Fruit fly (Drosophila melanogaster) whole organism, prepupa: ENCODE data around the gene CG45116.

Source experiments
- Blimp-1 ChIP-seq: fragments of 200-800 bp; sonication (Bioruptor generic); optimal IDR thresholded peaks from 3 replicates; lab custom pipeline; 2017; ENCODE audit warnings: missing biosample characterization, missing genetic modification characterization, mild to moderate bottlenecking, moderate library complexity, missing genetic modification reagents
- CG10631 ChIP-seq: fragments of 200-800 bp; sonication (Bioruptor generic); optimal IDR thresholded peaks from 2 replicates; lab custom pipeline; 2016; ENCODE audit warnings: missing biosample characterization, missing genetic modification characterization
- CG10669 ChIP-seq: fragments of 200-800 bp; sonication (Bioruptor generic); optimal IDR thresholded peaks from 3 replicates; lab custom pipeline; 2018; ENCODE audit warnings: missing biosample characterization, mild to moderate bottlenecking, missing genetic modification characterization, moderate library complexity
- CG11294 ChIP-seq: fragments of 200-800 bp; sonication (Bioruptor generic); IDR thresholded peaks from 2 replicates; pipeline ENCODE4 v1.3.6; 2022; ENCODE audit warnings: missing biosample characterization, missing genetic modification characterization
- CG11762 ChIP-seq: fragments of 200-800 bp; sonication (Bioruptor generic); optimal IDR thresholded peaks from 3 replicates; lab custom pipeline; 2016; ENCODE audit warnings: missing biosample characterization, missing genetic modification characterization; ENCODE audit not compliant: insufficient read depth
- CG11902 ChIP-seq: fragments of 200-800 bp; sonication (Bioruptor generic); optimal IDR thresholded peaks from 3 replicates; lab custom pipeline; 2016; ENCODE audit warnings: missing biosample characterization, missing genetic modification characterization
- CG15336 ChIP-seq: fragments of 200-800 bp; sonication (Bioruptor generic); IDR thresholded peaks from 2 replicates; pipeline ENCODE4 v1.3.6; 2022; ENCODE audit warnings: missing biosample characterization, missing genetic modification characterization
- CG1621 ChIP-seq: fragments of 200-800 bp; sonication (Bioruptor generic); optimal IDR thresholded peaks from 3 replicates; lab custom pipeline; 2018; ENCODE audit warnings: missing biosample characterization, mild to moderate bottlenecking, missing genetic modification characterization
- CG3032 ChIP-seq: fragments of 200-800 bp; optimal IDR thresholded peaks from 2 replicates; lab custom pipeline; 2019; ENCODE audit warnings: missing biosample characterization, mild to moderate bottlenecking, missing genetic modification characterization, moderate library complexity
- CG31627 ChIP-seq: fragments of 200-800 bp; sonication (Bioruptor generic); optimal IDR thresholded peaks from 3 replicates; lab custom pipeline; 2016; ENCODE audit warnings: missing biosample characterization, missing genetic modification characterization
- CG3919 ChIP-seq: fragments of 200-800 bp; sonication (Bioruptor generic); optimal IDR thresholded peaks from 3 replicates; lab custom pipeline; 2016; ENCODE audit warnings: missing biosample characterization, missing genetic modification characterization
- CG4318 ChIP-seq: fragments of 200-800 bp; sonication (Bioruptor generic); optimal IDR thresholded peaks from 3 replicates; lab custom pipeline; 2017; ENCODE audit warnings: missing biosample characterization, mild to moderate bottlenecking, missing genetic modification characterization
- CG6163 ChIP-seq: fragments of 200-800 bp; sonication (Bioruptor generic); IDR thresholded peaks from 3 replicates; pipeline ENCODE4 v1.3.6; 2022; ENCODE audit warnings: missing biosample characterization, missing genetic modification characterization
- CG6276 ChIP-seq: fragments of 200-800 bp; sonication (Bioruptor generic); optimal IDR thresholded peaks from 2 replicates; lab custom pipeline; 2017; ENCODE audit warnings: missing biosample characterization, mild to moderate bottlenecking, missing genetic modification characterization
- CG6854 ChIP-seq: fragments of 200-800 bp; sonication (Bioruptor generic); optimal IDR thresholded peaks from 2 replicates; lab custom pipeline; 2017; ENCODE audit warnings: missing biosample characterization, mild to moderate bottlenecking, missing genetic modification characterization
- CG7368 ChIP-seq: fragments of 200-800 bp; sonication (Bioruptor generic); optimal IDR thresholded peaks from 3 replicates; lab custom pipeline; 2016; ENCODE audit warnings: missing biosample characterization, missing genetic modification characterization
- CG8119 ChIP-seq: fragments of 200-800 bp; sonication (Bioruptor generic); IDR thresholded peaks from 3 replicates; pipeline ENCODE4 v1.3.6; 2022; ENCODE audit warnings: missing biosample characterization, missing genetic modification characterization
- CG8319 ChIP-seq: fragments of 200-800 bp; sonication (Bioruptor generic); optimal IDR thresholded peaks from 3 replicates; lab custom pipeline; 2016; ENCODE audit warnings: missing biosample characterization, missing genetic modification characterization
- CG8632 ChIP-seq: fragments of 200-800 bp; sonication (Bioruptor generic); optimal IDR thresholded peaks from 3 replicates; lab custom pipeline; 2016; ENCODE audit warnings: missing biosample characterization, missing genetic modification characterization
- CG9139 ChIP-seq: fragments of 200-800 bp; sonication (Bioruptor generic); optimal IDR thresholded peaks from 3 replicates; lab custom pipeline; 2017; ENCODE audit warnings: missing biosample characterization, mild to moderate bottlenecking, missing genetic modification characterization
- Eip75B ChIP-seq: fragments of 200-800 bp; sonication (Bioruptor generic); optimal IDR thresholded peaks from 3 replicates; lab custom pipeline; 2016; ENCODE audit warnings: missing biosample characterization, missing genetic modification characterization
- Eip93F ChIP-seq: fragments of 200-800 bp; sonication (Bioruptor generic); optimal IDR thresholded peaks from 2 replicates; lab custom pipeline; 2016; ENCODE audit warnings: missing biosample characterization, mild to moderate bottlenecking, missing genetic modification characterization
- Ets21C ChIP-seq: fragments of 200-800 bp; sonication (Bioruptor generic); optimal IDR thresholded peaks from 3 replicates; lab custom pipeline; 2016; ENCODE audit warnings: missing biosample characterization, missing genetic modification characterization
- Ets96B ChIP-seq: fragments of 200-800 bp; optimal IDR thresholded peaks from 2 replicates; lab custom pipeline; 2019; ENCODE audit warnings: missing biosample characterization, mild to moderate bottlenecking, missing genetic modification characterization, moderate library complexity
- Hr38 ChIP-seq: sonication (Bioruptor generic); optimal IDR thresholded peaks from 2 replicates; lab custom pipeline; 2016; ENCODE audit warnings: missing biosample characterization, missing genetic modification characterization
- Hr39 ChIP-seq: fragments of 200-800 bp; sonication (Bioruptor generic); optimal IDR thresholded peaks from 2 replicates; lab custom pipeline; 2016; ENCODE audit warnings: missing biosample characterization, missing genetic modification characterization
- Lpt ChIP-seq: fragments of 200-800 bp; sonication (Bioruptor generic); optimal IDR thresholded peaks from 3 replicates; lab custom pipeline; 2016; ENCODE audit warnings: missing biosample characterization, missing genetic modification characterization
- Met ChIP-seq: fragments of 200-800 bp; sonication (Bioruptor generic); optimal IDR thresholded peaks from 3 replicates; lab custom pipeline; 2016; ENCODE audit warnings: missing biosample characterization, missing genetic modification characterization
- OdsH ChIP-seq: fragments of 200-800 bp; sonication (Bioruptor generic); optimal IDR thresholded peaks from 3 replicates; lab custom pipeline; 2016; ENCODE audit warnings: missing biosample characterization, missing genetic modification characterization
- Smox ChIP-seq: fragments of 200-800 bp; sonication (Bioruptor generic); optimal IDR thresholded peaks from 3 replicates; lab custom pipeline; 2016; ENCODE audit warnings: missing biosample characterization, missing genetic modification characterization
- Sox14 ChIP-seq: fragments of 200-800 bp; sonication (Bioruptor generic); optimal IDR thresholded peaks from 3 replicates; lab custom pipeline; 2016; ENCODE audit warnings: missing biosample characterization, missing genetic modification characterization
- Sox15 ChIP-seq: fragments of 200-800 bp; sonication (Bioruptor generic); optimal IDR thresholded peaks from 3 replicates; lab custom pipeline; 2016; ENCODE audit warnings: missing biosample characterization, missing genetic modification characterization
- acj6 ChIP-seq: fragments of 200-800 bp; sonication (Bioruptor generic); optimal IDR thresholded peaks from 3 replicates; lab custom pipeline; 2016; ENCODE audit warnings: missing biosample characterization, missing genetic modification characterization
- cyc ChIP-seq: fragments of 200-800 bp; sonication (Bioruptor generic); optimal IDR thresholded peaks from 3 replicates; lab custom pipeline; 2016; ENCODE audit warnings: missing biosample characterization, missing genetic modification characterization
- dsx ChIP-seq: fragments of 200-800 bp; optimal IDR thresholded peaks from 3 replicates; lab custom pipeline; 2019; ENCODE audit warnings: missing biosample characterization, mild to moderate bottlenecking, missing genetic modification characterization, moderate library complexity; ENCODE audit not compliant: poor library complexity, severe bottlenecking
- eg ChIP-seq: fragments of 200-800 bp; sonication (Bioruptor generic); IDR thresholded peaks from 3 replicates; pipeline ENCODE4 v1.3.6; 2022; ENCODE audit warnings: missing biosample characterization, missing genetic modification characterization
- fkh ChIP-seq: fragments of 200-800 bp; sonication (Bioruptor generic); optimal IDR thresholded peaks from 3 replicates; lab custom pipeline; 2017; ENCODE audit warnings: missing biosample characterization, mild to moderate bottlenecking, missing genetic modification characterization, moderate library complexity
- lz ChIP-seq: fragments of 200-800 bp; sonication (Bioruptor generic); optimal IDR thresholded peaks from 3 replicates; lab custom pipeline; 2016; ENCODE audit warnings: missing biosample characterization, missing genetic modification characterization
- spab ChIP-seq: fragments of 200-800 bp; sonication (Bioruptor generic); optimal IDR thresholded peaks from 2 replicates; lab custom pipeline; 2017; ENCODE audit warnings: missing biosample characterization, mild to moderate bottlenecking, missing genetic modification characterization, missing genetic modification reagents
- ss ChIP-seq, 2 experiments: fragments of 200-800 bp; sonication (Bioruptor generic); optimal IDR thresholded peaks; 2 replicates in 1 of 2; 3 replicates in 1 of 2; lab custom pipeline; 2017 to 2018; ENCODE audit warnings: mild to moderate bottlenecking in 2 of 2, missing biosample characterization in 2 of 2, missing genetic modification characterization in 2 of 2, moderate library complexity in 1 of 2
- svp ChIP-seq: fragments of 200-800 bp; sonication (Bioruptor generic); peaks from one replicate; lab custom pipeline; 2016; ENCODE audit warnings: missing biosample characterization, missing genetic modification characterization
- topi ChIP-seq: fragments of 200-800 bp; sonication (Bioruptor generic); optimal IDR thresholded peaks from 3 replicates; lab custom pipeline; 2016; ENCODE audit warnings: missing biosample characterization, missing genetic modification characterization
- vri ChIP-seq: fragments of 200-800 bp; sonication (Bioruptor generic); optimal IDR thresholded peaks from 3 replicates; lab custom pipeline; 2016; ENCODE audit warnings: missing biosample characterization, mild to moderate bottlenecking, missing genetic modification characterization

CG45116 gene

dm6 chr3L:22741389-22742120 lies 42.3 kb downstream of the CG45116 start, which contains the start of gene CG7369 (continued):
- TF ChIP-seq OdsH (GFP tag; lab: Kevin White, UChicago) (peak; percentile 90), CG8632 (GFP tag; lab: Kevin White, UChicago) (peak; percentile 84), ss (GFP tag; optimal IDR thresholded peaks at IDR 0.05; lab: Kevin White, UChicago) (peak in 1 of 2 experiments; percentile 83), Blimp-1 (peak; percentile 72), CG3032 (tag; lab: Kevin White, UChicago) (peak; percentile 85), CG6854 (peak; percentile 14), Met (GFP tag; lab: Kevin White, UChicago) (peak; percentile 87), cyc (GFP tag; lab: Kevin White, UChicago) (peak; percentile 85), spab (GFP tag; lab: Kevin White, UChicago) (no peak)

DNA sequence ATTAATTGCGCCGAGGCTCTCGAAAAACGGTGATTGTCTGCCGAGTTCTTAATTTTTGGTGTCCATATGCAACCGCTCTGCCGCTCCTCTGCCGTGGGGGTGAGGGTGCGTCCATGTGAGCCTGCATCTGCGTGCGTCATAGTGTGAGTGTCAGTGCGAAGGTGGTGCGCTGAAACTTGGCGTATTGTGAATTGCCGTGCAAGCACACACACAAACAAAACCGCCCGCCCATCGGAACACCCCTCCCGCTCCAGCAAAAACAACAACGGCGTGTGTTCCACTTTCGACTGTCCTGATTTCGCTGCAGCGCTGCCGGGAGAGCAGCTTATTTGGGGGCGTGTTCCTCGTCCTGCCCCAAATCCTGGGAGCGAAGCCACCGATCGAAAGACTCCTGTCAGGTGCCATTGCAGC lies 42.9 kb downstream of the CG45116 start:
- TF ChIP-seq CG10669 (GFP tag; lab: Kevin White, UChicago), result no peak
- no peak for TF ChIP-seq Hr39 (GFP tag; lab: Kevin White, UChicago)
- peak; percentile 92 for TF ChIP-seq dsx (GFP tag; lab: Kevin White, UChicago)
- TF ChIP-seq OdsH (GFP tag; lab: Kevin White, UChicago), result no peak
- TF ChIP-seq CG15336 (GFP tag; lab: Robert Waterston, UW), result 0 out of 2 replicates have a peak, but pooled peaks have one; percentile 7
- peak; percentile 13 for TF ChIP-seq CG1621
- 0 out of 3 replicates have a peak, but pooled peaks have one; percentile 26 for TF ChIP-seq eg (GFP tag; lab: Robert Waterston, UW)
- peak; percentile 30 for TF ChIP-seq Eip75B (GFP tag; lab: Kevin White, UChicago)
- no peak for TF ChIP-seq lz (GFP tag; lab: Kevin White, UChicago)
- TF ChIP-seq, all 60 proteins: peak for 5

- no peak for TF ChIP-seq CG7368 (GFP tag; lab: Kevin White, UChicago)
- peak; percentile 25 for TF ChIP-seq lz (GFP tag; lab: Kevin White, UChicago)
- peak; percentile 61 for TF ChIP-seq CG4318
- no peak for TF ChIP-seq eg (GFP tag; lab: Robert Waterston, UW)
- TF ChIP-seq svp (GFP tag; lab: Kevin White, UChicago), result peak; percentile 57
- TF ChIP-seq vri (GFP tag; lab: Kevin White, UChicago), result no peak
- no peak for TF ChIP-seq ss (GFP tag; optimal IDR thresholded peaks at IDR 0.05; lab: Kevin White, UChicago)
- no peak for TF ChIP-seq CG6854
- TF ChIP-seq Sox14 (GFP tag; lab: Kevin White, UChicago), result peak; percentile 36
- peak; percentile 38 for TF ChIP-seq topi
- TF ChIP-seq CG11762 (GFP tag; lab: Kevin White, UChicago), result no peak
- TF ChIP-seq Lpt (GFP tag; lab: Kevin White, UChicago), result no peak
- TF ChIP-seq CG8632 (GFP tag; lab: Kevin White, UChicago), result peak; percentile 9
- TF ChIP-seq CG11902, result no peak
- TF ChIP-seq CG6276 (GFP tag; lab: Kevin White, UChicago), result peak; percentile 27
- no peak for TF ChIP-seq CG6163 (GFP tag; lab: Robert Waterston, UW)
- peak; percentile 65 for TF ChIP-seq OdsH (GFP tag; lab: Kevin White, UChicago)
- TF ChIP-seq fkh (GFP tag; lab: Kevin White, UChicago), result no peak
- peak; percentile 48 for TF ChIP-seq Met (GFP tag; lab: Kevin White, UChicago)
- TF ChIP-seq Hr39 (GFP tag; lab: Kevin White, UChicago), result peak; percentile 41
- TF ChIP-seq CG31627 (GFP tag; lab: Kevin White, UChicago), result peak; percentile 33
- peak; percentile 51 for TF ChIP-seq CG10631 (GFP tag; lab: Kevin White, UChicago)
- peak; percentile 41 for TF ChIP-seq CG3919
- no peak for TF ChIP-seq CG8119 (GFP tag; lab: Robert Waterston, UW)
- peak; percentile 22; the same call in 1 of the 2 replicates for TF ChIP-seq CG15336 (GFP tag; lab: Robert Waterston, UW)
- no peak for TF ChIP-seq Eip93F (GFP tag; lab: Kevin White, UChicago)
- no peak for TF ChIP-seq CG8319 (GFP tag; lab: Kevin White, UChicago)
- TF ChIP-seq CG1621, result no peak
- peak; percentile 16 for TF ChIP-seq acj6 (GFP tag; lab: Kevin White, UChicago)
- no peak for TF ChIP-seq CG9139 (GFP tag; lab: Kevin White, UChicago)
- TF ChIP-seq Eip75B (GFP tag; lab: Kevin White, UChicago), result no peak
- peak; percentile 25 for TF ChIP-seq Sox15 (GFP tag; lab: Kevin White, UChicago)
- TF ChIP-seq CG11294 (GFP tag; lab: Robert Waterston, UW), result no peak
- no peak for TF ChIP-seq Ets21C (GFP tag; lab: Kevin White, UChicago)
- TF ChIP-seq dsx (GFP tag; lab: Kevin White, UChicago), result peak; percentile 71
- peak; percentile 7 for TF ChIP-seq Ets96B
- TF ChIP-seq Hr38 (GFP tag; lab: Kevin White, UChicago), result no peak
- TF ChIP-seq Smox (GFP tag; lab: Kevin White, UChicago), result peak; percentile 42
These were observed 43.8 kb downstream of the CG45116 start for dm6 chr3L:22742945-22743582.
